Worm (Caenorhabditis elegans): ENCODE results near the gene sod-4.

- TF ChIP-seq tbx-2 (tag; optimal IDR thresholded peaks at IDR 0.05) (no peak), elt-2 (tag; optimal IDR thresholded peaks at IDR 0.05) (no peak), elt-3 (tag; optimal IDR thresholded peaks at IDR 0.05) (no peak), nfya-1 (tag; optimal IDR thresholded peaks at IDR 0.05; ENCODE audit: insufficient read depth) (no peak), nhr-23 (tag; optimal IDR thresholded peaks at IDR 0.05) (no peak), fos-1 (tag; optimal IDR thresholded peaks at IDR 0.05) (no peak), egl-27 (tag; optimal IDR thresholded peaks at IDR 0.05) (no peak), ama-1 (optimal IDR thresholded peaks at IDR 0.05) (no peak), nhr-11 (tag; optimal IDR thresholded peaks at IDR 0.05) (no peak), fkh-10 (GFP tag; optimal IDR thresholded peaks at IDR 0.05) (no peak), nhr-43 (tag; optimal IDR thresholded peaks at IDR 0.05; ENCODE audit: poor library complexity, severe bottlenecking) (no peak)
Measured at ce11 chrIII:9525252-9525651, 25.1 kb upstream of the sod-4 start, which contains the start of gene trpp-3.
